Worm (Caenorhabditis elegans) whole organism, young adult: Measurements from ENCODE around the gene hst-3.2.

Experiments
- B0019.2 ChIP-seq: fragments of 200-800 bp; sonication (Bioruptor generic); conservative IDR thresholded peaks from 2 replicates; pipeline ENCODE4 v1.3.6; 2022; ENCODE audit warnings: missing genetic modification reagents, missing genetic modification characterization, missing compliant biosample characterization
- C06A6.2 ChIP-seq: fragments of 200-800 bp; sonication (Bioruptor generic); conservative IDR thresholded peaks from 2 replicates; pipeline ENCODE4 v1.3.6; 2022; ENCODE audit warnings: missing genetic modification characterization, missing compliant biosample characterization
- F23B12.7 ChIP-seq: sonication (generic microtip); optimal IDR thresholded peaks from 2 replicates; lab custom pipeline; 2017; ENCODE audit warnings: missing genetic modification characterization, mild to moderate bottlenecking, missing compliant biosample characterization, antibody characterized with exemption, moderate library complexity; ENCODE audit not compliant: insufficient read depth
- F37B4.10 ChIP-seq: fragments of 200-800 bp; sonication (Bioruptor generic); IDR thresholded peaks from 2 replicates; pipeline ENCODE4 v1.3.6; 2022; ENCODE audit warnings: missing genetic modification characterization, missing compliant biosample characterization
- F55B11.4 ChIP-seq: sonication (generic microtip); optimal IDR thresholded peaks from 2 replicates; lab custom pipeline; 2016; ENCODE audit warnings: missing compliant biosample characterization, missing genetic modification characterization, borderline replicate concordance; ENCODE audit not compliant: insufficient read depth
- K11D2.4 ChIP-seq: fragments of 200-800 bp; sonication (Bioruptor generic); IDR thresholded peaks from 2 replicates; pipeline ENCODE4 v1.3.6; 2022; ENCODE audit warnings: missing genetic modification reagents, missing genetic modification characterization, missing compliant biosample characterization
- Y56A3A.18 ChIP-seq: fragments of 200-800 bp; sonication (Bioruptor generic); IDR thresholded peaks from 2 replicates; pipeline ENCODE4 v1.3.6; 2022; ENCODE audit warnings: missing genetic modification reagents, missing genetic modification characterization, missing compliant biosample characterization
- Y95B8A.8 ChIP-seq: fragments of 200-800 bp; sonication (Bioruptor generic); IDR thresholded peaks from 2 replicates; pipeline ENCODE4 v1.3.6; 2022; ENCODE audit warnings: missing genetic modification reagents, missing genetic modification characterization, missing compliant biosample characterization
- ZK185.1 ChIP-seq: sonication (generic microtip); optimal IDR thresholded peaks from 2 replicates; lab custom pipeline; 2016; ENCODE audit warnings: mild to moderate bottlenecking, missing genetic modification characterization, missing compliant biosample characterization; ENCODE audit not compliant: poor library complexity, severe bottlenecking
- ama-1 ChIP-seq, 3 experiments: fragments of 150-350 bp in 1 of 3; sonication (generic microtip) in 2 of 3; optimal IDR thresholded peaks; 2 replicates each; lab custom pipeline; 2014 to 2018; ENCODE audit warnings: missing biosample characterization in 2 of 3, missing genetic modification characterization in 2 of 3, missing genetic modification reagents in 2 of 3
- cebp-1 ChIP-seq, 2 experiments: fragments of 200-800 bp in 1 of 2; sonication (Bioruptor generic) in 1 of 2; sonication (generic microtip) in 1 of 2; IDR thresholded peaks in 1 of 2; optimal IDR thresholded peaks in 1 of 2; 2 replicates each; pipeline versions ENCODE4 v1.3.6 to Lab custom; 2017 to 2022; ENCODE audit warnings: missing compliant biosample characterization in 2 of 2, missing genetic modification characterization in 2 of 2, mild to moderate bottlenecking in 1 of 2, missing genetic modification reagents in 1 of 2, moderate library complexity in 1 of 2
- ceh-40 ChIP-seq: fragments of 200-800 bp; sonication (Bioruptor generic); IDR thresholded peaks from 2 replicates; pipeline ENCODE4 v1.3.6; 2022; ENCODE audit warnings: missing genetic modification characterization, missing compliant biosample characterization
- chd-7 ChIP-seq: sonication (generic microtip); optimal IDR thresholded peaks from 2 replicates; lab custom pipeline; 2016; ENCODE audit warnings: mild to moderate bottlenecking, missing genetic modification characterization, moderate library complexity, missing compliant biosample characterization
- egrh-3 ChIP-seq: fragments of 200-800 bp; sonication (Bioruptor generic); IDR thresholded peaks from 2 replicates; pipeline ENCODE4 v1.3.6; 2022; ENCODE audit warnings: missing genetic modification reagents, missing genetic modification characterization, missing compliant biosample characterization
- ekl-4 ChIP-seq: fragments of 200-800 bp; sonication (Bioruptor generic); IDR thresholded peaks from 2 replicates; pipeline ENCODE4 v1.3.6; 2022; ENCODE audit warnings: missing genetic modification reagents, missing genetic modification characterization, missing compliant biosample characterization
- ets-4 ChIP-seq: fragments of 200-800 bp; sonication (Bioruptor generic); optimal IDR thresholded peaks from 2 replicates; lab custom pipeline; 2018; ENCODE audit warnings: mild to moderate bottlenecking, missing genetic modification characterization, missing compliant biosample characterization
- him-1 ChIP-seq: sonication (generic microtip); optimal IDR thresholded peaks from 2 replicates; lab custom pipeline; 2016; ENCODE audit warnings: missing genotype, missing genetic modification reagents, missing genetic modification characterization, missing compliant biosample characterization
- hlh-12 ChIP-seq: sonication (generic microtip); optimal IDR thresholded peaks from 2 replicates; lab custom pipeline; 2016; ENCODE audit warnings: missing genetic modification characterization, missing compliant biosample characterization
- hmg-1.2 ChIP-seq: fragments of 200-800 bp; sonication (Bioruptor generic); IDR thresholded peaks from 2 replicates; pipeline ENCODE4 v1.3.6; 2022; ENCODE audit warnings: missing genetic modification reagents, missing genetic modification characterization, missing compliant biosample characterization
- let-526 ChIP-seq: fragments of 200-800 bp; sonication (Bioruptor generic); IDR thresholded peaks from 2 replicates; pipeline ENCODE4 v1.3.6; 2022; ENCODE audit warnings: missing genetic modification reagents, missing genetic modification characterization, missing compliant biosample characterization
- let-607 ChIP-seq, 2 experiments: fragments of 200-800 bp in 1 of 2; sonication (Bioruptor generic) in 1 of 2; sonication (generic microtip) in 1 of 2; optimal IDR thresholded peaks; 2 replicates each; lab custom pipeline; 2016 to 2018; ENCODE audit warnings: mild to moderate bottlenecking in 2 of 2, missing compliant biosample characterization in 2 of 2, missing genetic modification characterization in 2 of 2, moderate library complexity in 2 of 2, missing genotype in 1 of 2
- lin-26 ChIP-seq: fragments of 200-800 bp; sonication (Bioruptor generic); IDR thresholded peaks from 2 replicates; pipeline ENCODE4 v1.3.6; 2022; ENCODE audit warnings: missing genetic modification reagents, missing genetic modification characterization, missing compliant biosample characterization
- lin-35 ChIP-seq, 3 experiments: fragments of 150-350 bp in 2 of 3; sonication (generic microtip) in 1 of 3; optimal IDR thresholded peaks; 2 replicates each; lab custom pipeline; 2014 to 2018; ENCODE audit warnings: missing biosample characterization in 3 of 3, missing genetic modification characterization in 3 of 3, missing genetic modification reagents in 3 of 3
- madf-3 ChIP-seq: fragments of 200-800 bp; sonication (Bioruptor generic); IDR thresholded peaks from 2 replicates; pipeline ENCODE4 v1.3.6; 2022; ENCODE audit warnings: missing genetic modification reagents, missing genetic modification characterization, missing compliant biosample characterization
- mcd-1 ChIP-seq: fragments of 200-800 bp; sonication (Bioruptor generic); IDR thresholded peaks from 2 replicates; pipeline ENCODE4 v1.3.6; 2022; ENCODE audit warnings: missing genetic modification reagents, missing genetic modification characterization, missing compliant biosample characterization
- mel-28 ChIP-seq: sonication (generic microtip); optimal IDR thresholded peaks from 2 replicates; lab custom pipeline; 2016; ENCODE audit warnings: borderline replicate concordance, mild to moderate bottlenecking, missing genetic modification characterization, missing compliant biosample characterization
- mxl-1 ChIP-seq: sonication (generic microtip); optimal IDR thresholded peaks from 2 replicates; lab custom pipeline; 2016; ENCODE audit warnings: missing genetic modification characterization, missing compliant biosample characterization
- nhr-80 ChIP-seq: sonication (generic microtip); optimal IDR thresholded peaks from 2 replicates; lab custom pipeline; 2016; ENCODE audit warnings: missing genetic modification characterization, missing compliant biosample characterization
- somi-1 ChIP-seq: fragments of 200-800 bp; sonication (Bioruptor generic); optimal IDR thresholded peaks from 2 replicates; lab custom pipeline; 2018; ENCODE audit warnings: mild to moderate bottlenecking, missing genetic modification characterization, missing compliant biosample characterization
- tbp1 ChIP-seq: fragments of 200-800 bp; sonication (Bioruptor generic); optimal IDR thresholded peaks from 2 replicates; lab custom pipeline; 2018; ENCODE audit warnings: mild to moderate bottlenecking, missing genetic modification characterization, missing compliant biosample characterization
- zfh-2 ChIP-seq: fragments of 200-800 bp; sonication (Bioruptor generic); conservative IDR thresholded peaks from 2 replicates; pipeline ENCODE4 v1.3.6; 2022; ENCODE audit warnings: missing genetic modification reagents, missing genetic modification characterization, missing compliant biosample characterization
- ztf-3 ChIP-seq: fragments of 200-800 bp; sonication (Bioruptor generic); optimal IDR thresholded peaks from 2 replicates; lab custom pipeline; 2018; ENCODE audit warnings: mild to moderate bottlenecking, missing genetic modification characterization, missing compliant biosample characterization

hst-3.2 gene

ce11 chrX:2971542-2971988, 47.8 kb upstream of the hst-3.2 start (continued):
- no peak for TF ChIP-seq F55B11.4 (tag; lab: Kevin White, UChicago)
- peak; percentile 87 for TF ChIP-seq madf-3 (GFP tag; lab: Robert Waterston, UW)
- TF ChIP-seq zfh-2 (GFP tag; lab: Robert Waterston, UW) = peak; percentile 92
- peak; percentile 81 for TF ChIP-seq C06A6.2 (GFP tag; lab: Robert Waterston, UW)
- TF ChIP-seq somi-1 = peak; percentile 84
- TF ChIP-seq ets-4 (GFP tag; lab: Kevin White, UChicago) = peak; percentile 77
- peak; percentile 62 for TF ChIP-seq cebp-1 (GFP tag; IDR thresholded peaks at IDR 0.05; lab: Robert Waterston, UW)
- peak; percentile 92 for TF ChIP-seq cebp-1 (tag; optimal IDR thresholded peaks at IDR 0.05; lab: Kevin White, UChicago)
- no peak for TF ChIP-seq B0019.2 (GFP tag; lab: Robert Waterston, UW)
- no peak for TF ChIP-seq F37B4.10 (GFP tag; lab: Robert Waterston, UW)

DNA sequence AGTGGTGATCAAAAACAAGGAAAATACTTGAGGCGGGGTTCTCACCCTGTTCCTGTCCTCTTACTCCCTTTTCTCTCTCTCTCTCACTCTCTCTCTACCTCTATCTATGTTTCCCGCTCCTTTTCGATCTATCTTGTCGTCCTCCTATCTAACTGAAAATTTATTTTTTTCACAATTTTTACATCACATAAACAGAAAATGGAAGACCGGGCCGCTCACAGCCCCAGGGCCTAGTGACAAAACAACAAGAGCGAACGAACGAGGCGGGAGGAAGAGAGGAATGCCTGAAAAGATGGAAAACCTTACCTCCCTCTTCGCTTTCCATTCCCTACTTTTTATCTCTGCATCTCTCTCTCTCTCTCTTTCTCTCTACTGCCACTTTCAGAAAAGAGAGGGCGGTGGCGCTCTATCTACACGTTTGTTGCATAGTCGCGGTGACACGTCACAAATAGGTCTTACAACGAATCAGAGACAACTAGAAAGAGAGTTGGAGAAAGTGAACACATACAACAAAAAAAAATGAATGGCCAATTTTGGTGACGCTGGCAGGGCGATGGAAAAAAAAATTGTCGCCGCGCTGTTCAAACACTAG, 47.1 kb upstream of the hst-3.2 start:
- TF ChIP-seq ama-1 (optimal IDR thresholded peaks at IDR 0.05; lab: Kevin White, UChicago) (peak; percentile 70), ama-1 (GFP tag; optimal IDR thresholded peaks at IDR 0.05; lab: Kevin White, UChicago) (no peak), mcd-1 (GFP tag; lab: Robert Waterston, UW) (peak; percentile 8; the same call in 1 of the 2 replicates), mxl-1 (tag; lab: Kevin White, UChicago) (no peak), lin-35 (GFP tag; optimal IDR thresholded peaks at IDR 0.05; lab: Kevin White, UChicago) (peak in 1 of 3 experiments; percentile 7), ztf-3 (GFP tag; lab: Kevin White, UChicago) (no peak), mel-28 (tag; lab: Kevin White, UChicago) (peak; percentile 44), egrh-3 (no peak), ZK185.1 (tag; lab: Kevin White, UChicago) (peak; percentile 21), hmg-1.2 (peak; percentile 28; the same call in 1 of the 2 replicates), F23B12.7 (tag; lab: Kevin White, UChicago) (peak; percentile 15), him-1 (no peak), let-607 (tag; optimal IDR thresholded peaks at IDR 0.05; lab: Kevin White, UChicago) (peak; percentile 49 to 58), ekl-4 (GFP tag; lab: Robert Waterston, UW) (0 out of 2 replicates have a peak, but pooled peaks have one; percentile 8), nhr-80 (peak; percentile 4), tbp1 (GFP tag; lab: Kevin White, UChicago) (peak; percentile 11)

- TF ChIP-seq chd-7 (tag; lab: Kevin White, UChicago) (no peak), let-526 (GFP tag; lab: Robert Waterston, UW) (0 out of 2 replicates have a peak, but pooled peaks have one; percentile 27), Y56A3A.18 (GFP tag; lab: Robert Waterston, UW) (peak; percentile 12; the same call in 1 of the 2 replicates), lin-26 (GFP tag; lab: Robert Waterston, UW) (peak; percentile 8; the same call in 1 of the 2 replicates), hlh-12 (tag; lab: Kevin White, UChicago) (no peak), ceh-40 (GFP tag; lab: Robert Waterston, UW) (no peak), lin-35 (GFP tag; optimal IDR thresholded peaks at IDR 0.05; lab: Kevin White, UChicago) (peak in 1 of 3 experiments; percentile 6), cebp-1 (GFP tag; IDR thresholded peaks at IDR 0.05; lab: Robert Waterston, UW) (0 out of 2 replicates have a peak, but pooled peaks have one; percentile 18), cebp-1 (tag; optimal IDR thresholded peaks at IDR 0.05; lab: Kevin White, UChicago) (peak; percentile 42), ama-1 (optimal IDR thresholded peaks at IDR 0.05; lab: Kevin White, UChicago) (peak; percentile 14), ama-1 (GFP tag; optimal IDR thresholded peaks at IDR 0.05; lab: Kevin White, UChicago) (no peak), ZK185.1 (tag; lab: Kevin White, UChicago) (peak; percentile 49), K11D2.4 (peak; percentile 48; the same call in 1 of the 2 replicates), Y95B8A.8 (peak; percentile 51; the same call in 1 of the 2 replicates)
These were observed 46.4 kb upstream of the hst-3.2 start for ce11 chrX:2970212-2970611.
